Worm (Caenorhabditis elegans): ENCODE results near the gene Y119D3B.21.

The Y119D3B.21 gene

DNA sequence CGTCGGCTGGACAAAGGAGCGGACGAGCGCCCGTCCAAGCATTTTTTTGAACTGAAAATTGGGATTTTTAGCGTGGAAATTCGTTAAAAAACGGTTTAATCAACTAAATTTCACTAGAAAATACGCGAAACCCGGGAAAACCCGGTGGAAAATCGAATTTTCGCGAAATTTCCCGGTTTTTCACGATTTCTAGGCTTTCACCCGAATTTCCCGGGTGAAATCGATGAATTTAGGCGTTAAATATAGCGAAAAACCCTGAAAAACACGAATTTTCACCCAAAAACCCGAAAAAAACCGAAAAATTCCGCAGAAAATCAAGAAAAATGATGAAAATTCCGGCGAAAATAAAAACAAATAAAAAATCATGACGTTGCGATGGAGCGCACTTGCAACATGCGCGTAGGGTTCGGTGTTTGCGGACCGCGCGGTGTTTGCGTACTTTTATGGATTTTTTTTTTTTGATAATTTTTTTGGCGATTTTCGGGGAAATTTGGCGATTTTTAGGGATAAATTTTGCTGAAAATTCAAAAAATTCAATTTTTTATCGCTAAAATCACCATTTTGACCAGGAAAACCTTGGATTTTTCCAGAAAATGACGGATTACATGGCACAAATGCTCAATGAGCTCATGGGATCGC is 12.7 kb upstream of the Y119D3B.21 start, which contains the start of the genes mrpl-45 and Y119D3B.12 (continued):
- no peak for TF ChIP-seq egl-43 (GFP tag; IDR thresholded peaks at IDR 0.05)
- no peak for TF ChIP-seq nhr-25 (tag; optimal IDR thresholded peaks at IDR 0.05; ENCODE audit: borderline replicate concordance, insufficient read depth)
- no peak for TF ChIP-seq zip-11 (GFP tag; IDR thresholded peaks at IDR 0.05)
- TF ChIP-seq rbr-2 (tag; optimal IDR thresholded peaks at IDR 0.05), result peak; percentile 66
- peak; percentile 88 for TF ChIP-seq mes-2 (tag; optimal IDR thresholded peaks at IDR 0.05; ENCODE audit: poor library complexity, severe bottlenecking)
- TF ChIP-seq ceh-20 (GFP tag; IDR thresholded peaks at IDR 0.05), result 0 out of 2 replicates have a peak, but pooled peaks have one; percentile 18
- TF ChIP-seq lim-7 (GFP tag; IDR thresholded peaks at IDR 0.05), result no peak
- 0 out of 2 replicates have a peak, but pooled peaks have one; percentile 33 for TF ChIP-seq dmd-6 (GFP tag; IDR thresholded peaks at IDR 0.05)
- no peak for TF ChIP-seq Y105C5A.15 (GFP tag; IDR thresholded peaks at IDR 0.05)
- TF ChIP-seq unc-130 (GFP tag; optimal IDR thresholded peaks at IDR 0.05), result no peak
- no peak for TF ChIP-seq F49E8.2 (tag; optimal IDR thresholded peaks at IDR 0.05; ENCODE audit: borderline replicate concordance)
- no peak for TF ChIP-seq pqm-1 (tag; optimal IDR thresholded peaks at IDR 0.05)
- no peak for TF ChIP-seq nhr-41 (GFP tag; IDR thresholded peaks at IDR 0.05)
- no peak for TF ChIP-seq F44E2.7 (GFP tag; IDR thresholded peaks at IDR 0.05)
- TF ChIP-seq mep-1 (tag; optimal IDR thresholded peaks at IDR 0.05), result peak; percentile 72
- peak; percentile 16 for TF ChIP-seq jun-1 (tag; optimal IDR thresholded peaks at IDR 0.05)
- peak in 1 of 2 experiments; percentile 55 for TF ChIP-seq hif-1 (tag; optimal IDR thresholded peaks at IDR 0.05)
- TF ChIP-seq tag-97 (GFP tag; IDR thresholded peaks at IDR 0.05), result no peak
- no peak for TF ChIP-seq zag-1 (tag; optimal IDR thresholded peaks at IDR 0.05)
- peak; percentile 51 for TF ChIP-seq duxl-1 (tag; optimal IDR thresholded peaks at IDR 0.05; ENCODE audit: poor library complexity)
- TF ChIP-seq daf-8 (GFP tag; IDR thresholded peaks at IDR 0.05), result no peak
- peak; percentile 81 for TF ChIP-seq dpl-1 (GFP tag; optimal IDR thresholded peaks at IDR 0.05)
- TF ChIP-seq tra-1 (GFP tag; IDR thresholded peaks at IDR 0.05), result peak; percentile 44; the same call in 1 of the 2 replicates
- no peak for TF ChIP-seq ceh-28 (tag; optimal IDR thresholded peaks at IDR 0.05)
- no peak for TF ChIP-seq Y75B8A.6 (GFP tag; IDR thresholded peaks at IDR 0.05)
- no peak for TF ChIP-seq ceh-32 (tag; optimal IDR thresholded peaks at IDR 0.05; ENCODE audit: poor library complexity)
- no peak for TF ChIP-seq ZK546.5 (tag; optimal IDR thresholded peaks at IDR 0.05)
- TF ChIP-seq lin-39 (tag; optimal IDR thresholded peaks at IDR 0.05), result no peak
- no peak for TF ChIP-seq ztf-11 (tag; optimal IDR thresholded peaks at IDR 0.05)
- no peak for TF ChIP-seq ces-1 (GFP tag; optimal IDR thresholded peaks at IDR 0.05)
- peak in 1 of 2 experiments; percentile 88 for TF ChIP-seq lsy-2 (tag; optimal IDR thresholded peaks at IDR 0.05)
- TF ChIP-seq dmd-8 (GFP tag; IDR thresholded peaks at IDR 0.05), result no peak
- peak; percentile 80 for TF ChIP-seq dve-1 (tag; optimal IDR thresholded peaks at IDR 0.05; ENCODE audit: insufficient read depth)
- peak; percentile 81 for TF ChIP-seq hlh-30 (tag; optimal IDR thresholded peaks at IDR 0.05; ENCODE audit: insufficient read depth)
- peak; percentile 38 for TF ChIP-seq aha-1 (tag)
- TF ChIP-seq ztf-7 (tag; optimal IDR thresholded peaks at IDR 0.05), result no peak
- TF ChIP-seq hmg-1.1 (GFP tag; IDR thresholded peaks at IDR 0.05), result peak; percentile 65
- TF ChIP-seq nhr-76 (tag; optimal IDR thresholded peaks at IDR 0.05), result no peak
- no peak for TF ChIP-seq F26F4.8 (GFP tag; conservative IDR thresholded peaks at IDR 0.05)
- peak; percentile 41 for TF ChIP-seq nhr-28 (tag; optimal IDR thresholded peaks at IDR 0.05)
- TF ChIP-seq T26A8.4 (GFP tag; IDR thresholded peaks at IDR 0.05), result 0 out of 2 replicates have a peak, but pooled peaks have one; percentile 45
- no peak for TF ChIP-seq ceh-82 (tag; optimal IDR thresholded peaks at IDR 0.05)
- TF ChIP-seq zip-2 (tag; optimal IDR thresholded peaks at IDR 0.05), result peak; percentile 1
- no peak for TF ChIP-seq ceh-62 (tag; optimal IDR thresholded peaks at IDR 0.05)
- TF ChIP-seq ama-1 (optimal IDR thresholded peaks at IDR 0.05), result peak; percentile 2
- no peak for TF ChIP-seq gei-8 (GFP tag; optimal IDR thresholded peaks at IDR 0.05)
- no peak for TF ChIP-seq lin-29 (GFP tag; IDR thresholded peaks at IDR 0.05)
- TF ChIP-seq hlh-11 (tag; optimal IDR thresholded peaks at IDR 0.05), result peak; percentile 54
- TF ChIP-seq pha-4 (GFP tag; IDR thresholded peaks at IDR 0.05), result peak; percentile 36; the same call in 1 of the 2 replicates
- no peak for TF ChIP-seq pha-4 (tag; optimal IDR thresholded peaks at IDR 0.05)

Data from whole organism, L4 larva.